Worm (Caenorhabditis elegans): ENCODE measurements around the gene T02D1.8.

- no peak for TF ChIP-seq ama-1 (optimal IDR thresholded peaks at IDR 0.05)
- no peak for TF ChIP-seq hlh-30 (tag; optimal IDR thresholded peaks at IDR 0.05; ENCODE audit: insufficient read depth)
- TF ChIP-seq pha-4 (tag; optimal IDR thresholded peaks at IDR 0.05): no peak
- no peak for TF ChIP-seq ceh-34 (tag; optimal IDR thresholded peaks at IDR 0.05)
These were observed 7.1 kb downstream of the T02D1.8 start, which contains the start of the genes C30H6.9 and dlat-2 for ce11 chrIV:17380061-17380680.

Data from whole organism, late embryonic.